Fruit fly (Drosophila melanogaster) whole organism, embryonic: ENCODE measurements around the gene L2HGDH.

Source experiments
- Abd-B ChIP-seq: fragments of 200-800 bp; sonication (Bioruptor generic); optimal IDR thresholded peaks from 2 replicates; lab custom pipeline; 2018; ENCODE audit warnings: missing biosample characterization, mild to moderate bottlenecking, missing genetic modification characterization, moderate library complexity
- Bgb ChIP-seq: fragments of 200-800 bp; sonication (Bioruptor generic); IDR thresholded peaks from 2 replicates; pipeline ENCODE4 v1.3.6; 2022; ENCODE audit warnings: missing biosample characterization, missing genetic modification characterization; ENCODE audit not compliant: partially characterized antibody
- C15 ChIP-seq: fragments of 200-800 bp; sonication (Bioruptor generic); IDR thresholded peaks from 3 replicates; pipeline ENCODE4 v1.3.6; 2022; ENCODE audit warnings: missing biosample characterization, missing genetic modification characterization
- CG10147 ChIP-seq: fragments of 200-800 bp; sonication (Bioruptor generic); optimal IDR thresholded peaks from 2 replicates; lab custom pipeline; 2019; ENCODE audit warnings: missing biosample characterization, mild to moderate bottlenecking, missing genetic modification characterization, moderate library complexity
- CG10543 ChIP-seq: fragments of 200-800 bp; sonication (Bioruptor generic); optimal IDR thresholded peaks from 3 replicates; lab custom pipeline; 2017; ENCODE audit warnings: missing biosample characterization, mild to moderate bottlenecking, missing genetic modification characterization, moderate library complexity
- CG10959 ChIP-seq: fragments of 200-800 bp; sonication (Bioruptor generic); IDR thresholded peaks from 2 replicates; pipeline ENCODE4 v1.3.6; 2022; ENCODE audit warnings: missing biosample characterization, missing genetic modification characterization
- CG11398 ChIP-seq: fragments of 200-800 bp; sonication (Bioruptor generic); optimal IDR thresholded peaks from 2 replicates; lab custom pipeline; 2016; ENCODE audit warnings: missing biosample characterization, missing genetic modification characterization
- CG11560 ChIP-seq: fragments of 200-800 bp; sonication (Bioruptor generic); IDR thresholded peaks from 3 replicates; pipeline ENCODE4 v1.3.6; 2022; ENCODE audit warnings: missing biosample characterization, missing genetic modification characterization
- CG13287 ChIP-seq: fragments of 200-800 bp; sonication (Bioruptor generic); IDR thresholded peaks from 2 replicates; pipeline ENCODE4 v1.3.6; 2022; ENCODE audit warnings: missing biosample characterization, missing genetic modification characterization; ENCODE audit not compliant: partially characterized antibody
- CG18262 ChIP-seq: fragments of 200-800 bp; optimal IDR thresholded peaks from 3 replicates; lab custom pipeline; 2019; ENCODE audit warnings: missing biosample characterization, mild to moderate bottlenecking, missing genetic modification characterization, moderate library complexity
- CG2129 ChIP-seq: fragments of 200-800 bp; sonication (Bioruptor generic); IDR thresholded peaks from 2 replicates; pipeline ENCODE4 v1.3.6; 2022; ENCODE audit warnings: missing biosample characterization, missing genetic modification characterization; ENCODE audit not compliant: partially characterized antibody
- CG43689 ChIP-seq: fragments of 200-800 bp; sonication (Bioruptor generic); IDR thresholded peaks from 2 replicates; pipeline ENCODE4 v1.3.6; 2022; ENCODE audit warnings: missing biosample characterization, missing genetic modification characterization
- CG4854 ChIP-seq: fragments of 200-800 bp; sonication (Bioruptor generic); optimal IDR thresholded peaks from 2 replicates; lab custom pipeline; 2016; ENCODE audit warnings: missing biosample characterization, missing genetic modification characterization, inconsistent platforms
- CG5953 ChIP-seq: fragments of 200-800 bp; sonication (Bioruptor generic); IDR thresholded peaks from 2 replicates; pipeline ENCODE4 v1.3.6; 2022; ENCODE audit warnings: missing biosample characterization, missing genetic modification characterization
- CG7839 ChIP-seq: fragments of 200-800 bp; sonication (Bioruptor generic); optimal IDR thresholded peaks from 3 replicates; lab custom pipeline; 2018; ENCODE audit warnings: missing biosample characterization, mild to moderate bottlenecking, missing genetic modification characterization, moderate library complexity
- CHES-1-like ChIP-seq: fragments of 200-800 bp; sonication (Bioruptor generic); optimal IDR thresholded peaks from 2 replicates; lab custom pipeline; 2016; ENCODE audit warnings: missing biosample characterization, missing genetic modification characterization
- CTCF ChIP-seq: fragments of 200-800 bp; sonication (Bioruptor generic); optimal IDR thresholded peaks from 2 replicates; lab custom pipeline; 2017; ENCODE audit warnings: missing biosample characterization, mild to moderate bottlenecking, missing genetic modification characterization, moderate library complexity
- D ChIP-seq, 2 experiments: fragments of 200-800 bp in 1 of 2; fragments of >200 bp in 1 of 2; sonication (Bioruptor generic) in 1 of 2; optimal IDR thresholded peaks; 2 replicates in 1 of 2; 3 replicates in 1 of 2; lab custom pipeline; 2017; ENCODE audit warnings: mild to moderate bottlenecking in 1 of 2, missing biosample characterization in 1 of 2, missing genetic modification characterization in 1 of 2, missing genetic modification reagents in 1 of 2
- Dek ChIP-seq: fragments of 200-800 bp; sonication (Bioruptor generic); optimal IDR thresholded peaks from 3 replicates; lab custom pipeline; 2019; ENCODE audit warnings: missing biosample characterization, mild to moderate bottlenecking, missing genetic modification characterization, moderate library complexity
- Dll ChIP-seq: fragments of 200-800 bp; sonication (Bioruptor generic); IDR thresholded peaks from 4 replicates; pipeline ENCODE4 v1.3.6; 2022; ENCODE audit warnings: missing biosample characterization, missing genetic modification characterization; ENCODE audit not compliant: partially characterized antibody
- Ets97D ChIP-seq: fragments of 200-800 bp; sonication (Bioruptor generic); optimal IDR thresholded peaks from 3 replicates; lab custom pipeline; 2016; ENCODE audit warnings: missing biosample characterization, missing genetic modification characterization
- Fer3 ChIP-seq: fragments of 200-800 bp; sonication (Bioruptor generic); optimal IDR thresholded peaks from 2 replicates; lab custom pipeline; 2018; ENCODE audit warnings: missing biosample characterization, mild to moderate bottlenecking, missing genetic modification characterization, moderate library complexity
- HLHmδ ChIP-seq: fragments of 200-800 bp; sonication (Bioruptor generic); optimal IDR thresholded peaks from 2 replicates; lab custom pipeline; 2018; ENCODE audit warnings: missing biosample characterization, mild to moderate bottlenecking, missing genetic modification characterization, moderate library complexity
- Hand ChIP-seq: fragments of 200-800 bp; sonication (Bioruptor generic); optimal IDR thresholded peaks from 2 replicates; lab custom pipeline; 2017; ENCODE audit warnings: mild to moderate bottlenecking, missing biosample characterization, missing genetic modification reagents, missing genetic modification characterization
- Hmr ChIP-seq: fragments of 200-800 bp; sonication (Bioruptor generic); optimal IDR thresholded peaks from 3 replicates; lab custom pipeline; 2017; ENCODE audit warnings: mild to moderate bottlenecking, missing biosample characterization, missing genetic modification reagents, missing genetic modification characterization
- NK7.1 ChIP-seq: fragments of 200-800 bp; sonication (Bioruptor generic); optimal IDR thresholded peaks from 3 replicates; lab custom pipeline; 2016; ENCODE audit warnings: missing biosample characterization, missing genetic modification characterization
- Nf-YC ChIP-seq: fragments of 200-800 bp; optimal IDR thresholded peaks from 3 replicates; lab custom pipeline; 2019; ENCODE audit warnings: missing biosample characterization, mild to moderate bottlenecking, missing genetic modification characterization, moderate library complexity
- NfI ChIP-seq: fragments of 200-800 bp; sonication (Bioruptor generic); optimal IDR thresholded peaks from 3 replicates; lab custom pipeline; 2018; ENCODE audit warnings: missing biosample characterization, mild to moderate bottlenecking, missing genetic modification characterization, moderate library complexity
- Pdp1 ChIP-seq, 2 experiments: fragments of 200-800 bp; sonication (Bioruptor generic); optimal IDR thresholded peaks; 3 replicates each; lab custom pipeline; 2016; ENCODE audit warnings: missing biosample characterization in 2 of 2, missing genetic modification characterization in 2 of 2, mild to moderate bottlenecking in 1 of 2, moderate library complexity in 1 of 2
- Rfx ChIP-seq: fragments of 200-800 bp; sonication (Bioruptor generic); IDR thresholded peaks from 2 replicates; pipeline ENCODE4 v1.3.6; 2022; ENCODE audit warnings: missing biosample characterization, missing genetic modification characterization
- TFAM ChIP-seq: fragments of 200-800 bp; sonication (Bioruptor generic); optimal IDR thresholded peaks from 2 replicates; lab custom pipeline; 2017; ENCODE audit warnings: missing biosample characterization, missing genetic modification characterization, inconsistent platforms
- Usf ChIP-seq: fragments of 200-800 bp; sonication (Bioruptor generic); optimal IDR thresholded peaks from 2 replicates; lab custom pipeline; 2017; ENCODE audit warnings: missing genotype, missing biosample characterization, missing genetic modification characterization
- ap ChIP-seq: fragments of 200-800 bp; sonication (Bioruptor generic); IDR thresholded peaks from 2 replicates; pipeline ENCODE4 v1.3.6; 2022; ENCODE audit warnings: missing biosample characterization, missing genetic modification characterization
- bsh ChIP-seq, 2 experiments: fragments of 200-800 bp; sonication (Bioruptor generic); optimal IDR thresholded peaks; 2 replicates each; lab custom pipeline; 2017 to 2018; ENCODE audit warnings: mild to moderate bottlenecking in 2 of 2, missing biosample characterization in 2 of 2, missing genetic modification characterization in 2 of 2, moderate library complexity in 1 of 2
- cg ChIP-seq: fragments of 200-800 bp; sonication (Bioruptor generic); optimal IDR thresholded peaks from 3 replicates; lab custom pipeline; 2019; ENCODE audit warnings: missing biosample characterization, mild to moderate bottlenecking, missing genetic modification characterization, moderate library complexity
- chif ChIP-seq, 2 experiments: fragments of 200-800 bp; sonication (Bioruptor generic); optimal IDR thresholded peaks; 3 replicates each; lab custom pipeline; 2016; ENCODE audit warnings: missing biosample characterization in 2 of 2, missing genetic modification characterization in 2 of 2
- ci ChIP-seq: fragments of 200-800 bp; sonication (Bioruptor generic); IDR thresholded peaks from 3 replicates; pipeline ENCODE4 v1.3.6; 2022; ENCODE audit warnings: missing biosample characterization, missing genetic modification characterization
- crc ChIP-seq: fragments of 200-800 bp; sonication (Bioruptor generic); optimal IDR thresholded peaks from 2 replicates; lab custom pipeline; 2016; ENCODE audit warnings: missing biosample characterization, missing genetic modification characterization
- dmrt99B ChIP-seq: fragments of 200-800 bp; sonication (Bioruptor generic); optimal IDR thresholded peaks from 2 replicates; lab custom pipeline; 2018; ENCODE audit warnings: missing biosample characterization, mild to moderate bottlenecking, missing genetic modification characterization, moderate library complexity
- dpn ChIP-seq, 2 experiments: fragments of 200-800 bp; sonication (Bioruptor generic); optimal IDR thresholded peaks; 3 replicates each; lab custom pipeline; 2016; ENCODE audit warnings: missing biosample characterization in 2 of 2, missing genetic modification characterization in 2 of 2
- gce ChIP-seq: fragments of 200-800 bp; sonication (Bioruptor generic); IDR thresholded peaks from 3 replicates; pipeline ENCODE4 v1.3.6; 2022; ENCODE audit warnings: missing biosample characterization, missing genetic modification characterization
- hth ChIP-seq: fragments of >200 bp; optimal IDR thresholded peaks from 2 replicates; lab custom pipeline; 2017; ENCODE audit warnings: inconsistent platforms
- jing ChIP-seq: fragments of 200-800 bp; sonication (Bioruptor generic); optimal IDR thresholded peaks from 2 replicates; lab custom pipeline; 2018; ENCODE audit warnings: missing biosample characterization, mild to moderate bottlenecking, missing genetic modification characterization
- nmo ChIP-seq: fragments of 200-800 bp; sonication (Bioruptor generic); optimal IDR thresholded peaks from 2 replicates; lab custom pipeline; 2018; ENCODE audit warnings: missing biosample characterization, mild to moderate bottlenecking, missing genetic modification characterization, moderate library complexity
- peb ChIP-seq: fragments of 200-800 bp; sonication (Bioruptor generic); IDR thresholded peaks from 2 replicates; pipeline ENCODE4 v1.3.6; 2022; ENCODE audit warnings: missing biosample characterization, missing genetic modification characterization
- rib ChIP-seq: fragments of 200-800 bp; sonication (Bioruptor generic); IDR thresholded peaks from 2 replicates; pipeline ENCODE4 v1.3.6; 2022; ENCODE audit warnings: missing biosample characterization, missing genetic modification characterization
- sug ChIP-seq: fragments of 200-800 bp; optimal IDR thresholded peaks from 2 replicates; lab custom pipeline; 2019; ENCODE audit warnings: missing biosample characterization, mild to moderate bottlenecking, missing genetic modification characterization, moderate library complexity
- zen2 ChIP-seq: fragments of 200-800 bp; sonication (Bioruptor generic); IDR thresholded peaks from 3 replicates; pipeline ENCODE4 v1.3.6; 2022; ENCODE audit warnings: missing biosample characterization, missing genetic modification characterization; ENCODE audit not compliant: partially characterized antibody

The L2HGDH gene

DNA sequence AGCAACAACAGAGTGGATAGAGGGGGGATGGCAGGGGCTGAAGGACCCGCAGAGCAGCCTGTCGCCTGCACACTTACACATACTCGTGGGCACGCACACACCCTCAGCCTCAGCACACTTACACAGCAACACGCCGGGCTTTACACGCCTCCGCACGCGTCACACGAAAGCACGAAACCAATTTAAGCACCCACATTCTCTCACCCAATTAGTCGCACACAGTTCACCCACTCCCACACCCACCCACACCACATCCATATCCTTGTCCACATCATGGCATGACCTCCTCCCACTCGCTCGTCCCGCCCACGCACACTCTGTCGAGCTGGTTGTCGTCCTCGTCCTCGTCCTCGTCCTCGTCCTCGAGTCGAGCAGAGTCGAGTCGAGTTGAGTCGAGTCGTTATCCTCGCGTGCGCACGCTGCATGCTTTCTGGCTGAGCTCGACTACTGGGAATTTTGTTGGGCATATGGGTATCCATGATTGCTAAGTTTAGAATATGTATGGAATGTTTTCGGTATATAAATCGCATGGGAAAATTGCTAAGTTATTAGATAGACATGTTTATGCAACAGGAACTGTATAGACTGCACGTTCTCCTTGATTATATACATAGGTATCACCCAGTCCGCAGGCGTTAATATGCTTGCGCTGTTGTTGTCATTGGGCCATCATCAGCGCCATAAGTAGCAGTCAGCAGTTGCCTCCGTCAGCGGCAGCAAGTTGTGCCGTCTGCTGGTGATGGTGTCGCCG, 37.8 kb upstream of the L2HGDH start (continued):
- TF ChIP-seq dmrt99B (tag; lab: Kevin White, UChicago) (peak; percentile 88), NfI (GFP tag; lab: Kevin White, UChicago) (peak; percentile 83), Dll (GFP tag; lab: Robert Waterston, UW) (no peak), Pdp1 (GFP tag; optimal IDR thresholded peaks at IDR 0.05; lab: Kevin White, UChicago) (peak; percentile 77), CG7839 (tag; lab: Kevin White, UChicago) (peak; percentile 89), CHES-1-like (GFP tag; lab: Kevin White, UChicago) (peak; percentile 80), Ets97D (peak; percentile 42), ci (GFP tag; lab: Robert Waterston, UW) (peak; percentile 91), CG10959 (GFP tag; lab: Robert Waterston, UW) (no peak), CG11560 (tag; lab: Robert Waterston, UW) (peak; percentile 59; the same call in 2 of the 3 replicates), Nf-YC (tag; lab: Kevin White, UChicago) (peak; percentile 43), jing (GFP tag; lab: Kevin White, UChicago) (peak; percentile 64), CG10147 (GFP tag; lab: Kevin White, UChicago) (peak; percentile 73), hth (lab: Kevin White, UChicago) (no peak), Fer3 (tag; lab: Kevin White, UChicago) (peak; percentile 82), Hand (GFP tag; lab: Kevin White, UChicago) (peak; percentile 88), gce (GFP tag; lab: Robert Waterston, UW) (peak; percentile 76), Rfx (GFP tag; lab: Robert Waterston, UW) (peak; percentile 89), peb (peak; percentile 75), HLHmδ (GFP tag; lab: Kevin White, UChicago) (no peak), CG2129 (no peak), Hmr (GFP tag; lab: Kevin White, UChicago) (peak; percentile 93), NK7.1 (GFP tag; lab: Kevin White, UChicago) (peak; percentile 56), CG4854 (GFP tag; lab: Kevin White, UChicago) (peak; percentile 58), Bgb (GFP tag; lab: Robert Waterston, UW) (peak; percentile 21; the same call in 1 of the 2 replicates), CG18262 (peak; percentile 75), CG10543 (peak; percentile 73), TFAM (GFP tag; lab: Kevin White, UChicago) (no peak), chif (GFP tag; optimal IDR thresholded peaks at IDR 0.05; lab: Kevin White, UChicago) (peak; percentile 58 to 73), bsh (GFP tag; optimal IDR thresholded peaks at IDR 0.05; lab: Kevin White, UChicago) (peak; percentile 44 to 81), Dek (tag; lab: Kevin White, UChicago) (peak; percentile 77), ap (GFP tag; lab: Robert Waterston, UW) (peak; percentile 72), CG5953 (peak; percentile 82), CG43689 (GFP tag; lab: Robert Waterston, UW) (peak; percentile 67), zen2 (GFP tag; lab: Robert Waterston, UW) (0 out of 3 replicates have a peak, but pooled peaks have one; percentile 23), nmo (GFP tag; lab: Kevin White, UChicago) (peak; percentile 82), Usf (GFP tag; lab: Kevin White, UChicago) (peak; percentile 10), dpn (GFP tag; optimal IDR thresholded peaks at IDR 0.05; lab: Kevin White, UChicago) (peak; percentile 81), D (optimal IDR thresholded peaks at IDR 0.05; lab: Kevin White, UChicago) (no peak), D (GFP tag; optimal IDR thresholded peaks at IDR 0.05; lab: Kevin White, UChicago) (peak; percentile 70), crc (peak; percentile 60), CTCF (no peak), C15 (GFP tag; lab: Robert Waterston, UW) (no peak), Abd-B (peak; percentile 68), CG13287 (GFP tag; lab: Robert Waterston, UW) (no peak), CG11398 (GFP tag; lab: Kevin White, UChicago) (peak; percentile 65), cg (GFP tag; lab: Kevin White, UChicago) (peak; percentile 27), rib (no peak), sug (tag; lab: Kevin White, UChicago) (peak; percentile 41)
